Worm (Caenorhabditis elegans) whole organism, mixed stage, embryonic: ENCODE data around the gene nas-8.

Source experiments
- M03D4.4 ChIP-seq: sonication (generic microtip); optimal IDR thresholded peaks from 2 replicates; lab custom pipeline; 2017; ENCODE audit warnings: mild to moderate bottlenecking, missing genetic modification characterization, missing compliant biosample characterization
- ceh-39 ChIP-seq: fragments of 150-350 bp; optimal IDR thresholded peaks from 2 replicates; lab custom pipeline; 2014; ENCODE audit warnings: missing biosample characterization, missing genetic modification characterization
- cnd-1 ChIP-seq: fragments of 200-800 bp; sonication (Bioruptor generic); optimal IDR thresholded peaks from 2 replicates; lab custom pipeline; 2018; ENCODE audit warnings: mild to moderate bottlenecking, missing genetic modification characterization, missing compliant biosample characterization
- elt-1 ChIP-seq: sonication (generic microtip); optimal IDR thresholded peaks from 2 replicates; lab custom pipeline; 2017; ENCODE audit warnings: missing genetic modification characterization, mild to moderate bottlenecking, missing compliant biosample characterization, antibody characterized with exemption, moderate library complexity, borderline replicate concordance; ENCODE audit not compliant: insufficient read depth
- elt-3 ChIP-seq: fragments of 150-350 bp; optimal IDR thresholded peaks from 2 replicates; lab custom pipeline; 2014; ENCODE audit warnings: missing biosample characterization, missing genetic modification characterization
- flh-1 ChIP-seq: fragments of 200-800 bp; sonication (Bioruptor generic); optimal IDR thresholded peaks from 2 replicates; lab custom pipeline; 2018; ENCODE audit warnings: mild to moderate bottlenecking, missing genetic modification characterization, moderate library complexity, missing compliant biosample characterization
- hlh-1 ChIP-seq: fragments of 150-350 bp; optimal IDR thresholded peaks from 2 replicates; lab custom pipeline; 2014; ENCODE audit warnings: missing biosample characterization, missing genetic modification reagents, missing genetic modification characterization
- lin-13 ChIP-seq: fragments of 150-350 bp; optimal IDR thresholded peaks from 2 replicates; lab custom pipeline; 2014; ENCODE audit warnings: missing biosample characterization, missing genetic modification characterization
- lsy-2 ChIP-seq: fragments of 150-350 bp; optimal IDR thresholded peaks from 2 replicates; lab custom pipeline; 2014; ENCODE audit warnings: missing biosample characterization, missing genetic modification characterization
- mab-5 ChIP-seq: fragments of 150-350 bp; optimal IDR thresholded peaks from 2 replicates; lab custom pipeline; 2014; ENCODE audit warnings: missing biosample characterization, missing genetic modification characterization
- tbx-8 ChIP-seq: fragments of 200-800 bp; sonication (Bioruptor generic); optimal IDR thresholded peaks from 2 replicates; lab custom pipeline; 2018; ENCODE audit warnings: mild to moderate bottlenecking, missing genetic modification characterization, moderate library complexity, missing compliant biosample characterization
- unc-120 ChIP-seq: sonication (generic microtip); optimal IDR thresholded peaks from 2 replicates; lab custom pipeline; 2017; ENCODE audit warnings: missing genetic modification characterization, missing compliant biosample characterization; ENCODE audit not compliant: poor library complexity, severe bottlenecking
- zip-8 ChIP-seq: fragments of 150-350 bp; optimal IDR thresholded peaks from 2 replicates; lab custom pipeline; 2014; ENCODE audit warnings: missing biosample characterization, missing genetic modification characterization
- ztf-11 ChIP-seq: fragments of 150-350 bp; optimal IDR thresholded peaks from 2 replicates; lab custom pipeline; 2014; ENCODE audit warnings: missing biosample characterization, missing genetic modification characterization

The nas-8 gene

ce11 chrIV:7165723-7166122 lies 51.0 kb downstream of the nas-8 start, which contains the start of gene rpc-1:
Gene rpc-1 (minus strand): TSS chrIV:7165748.
- peak; percentile 10 for TF ChIP-seq elt-3 (tag; lab: Kevin White, UChicago)
- TF ChIP-seq lsy-2 = peak; percentile 33
- no peak for TF ChIP-seq mab-5

DNA sequence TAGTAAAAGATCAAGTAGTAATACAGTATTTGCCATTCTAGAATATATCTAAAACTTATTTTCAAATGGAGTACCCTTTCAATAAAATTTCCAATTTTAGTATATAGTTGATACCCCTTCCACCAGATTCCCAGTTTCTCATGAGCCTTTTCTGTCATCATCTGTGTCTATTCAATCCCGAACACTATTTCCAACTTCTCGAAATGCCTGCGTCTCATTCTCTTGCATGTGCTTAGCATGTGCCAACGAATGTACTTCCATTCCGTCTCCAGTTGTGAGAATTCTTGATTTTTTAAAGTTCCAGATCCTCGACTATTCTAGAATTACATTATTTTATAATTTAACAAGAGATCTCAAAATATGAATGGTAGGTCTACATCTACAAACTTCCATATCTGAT lies 51.9 kb downstream of the nas-8 start, which contains the start of gene C42D4.18:
Gene C42D4.18, plus strand, starts transcription at position 231 of the 400 bp plus-strand sequence.
- TF ChIP-seq tbx-8 (no peak), ztf-11 (tag; lab: Kevin White, UChicago) (no peak), zip-8 (no peak), hlh-1 (no peak), lin-13 (tag; lab: Kevin White, UChicago) (no peak)

ce11 chrIV:7167983-7168760 lies 53.5 kb downstream of the nas-8 start, which contains the start of gene skr-16:
Gene skr-16 (plus strand): TSS chrIV:7168710.
- TF ChIP-seq lin-13 (tag; lab: Kevin White, UChicago) = peak; percentile 4
- TF ChIP-seq cnd-1 (tag; lab: Kevin White, UChicago) = peak; percentile 55
- TF ChIP-seq elt-1 (tag; lab: Kevin White, UChicago) = no peak
- TF ChIP-seq ceh-39 (tag; lab: Kevin White, UChicago) = peak; percentile 56
- no peak for TF ChIP-seq flh-1 (GFP tag; lab: Kevin White, UChicago)
- no peak for TF ChIP-seq hlh-1
- no peak for TF ChIP-seq M03D4.4 (tag; lab: Kevin White, UChicago)
- peak; percentile 29 for TF ChIP-seq lsy-2
- no peak for TF ChIP-seq unc-120
